Worm (Caenorhabditis elegans): ENCODE results near the gene cox-18.
A peak's percentile ranks its signal among the peaks of the same experiment; 100 is the strongest.

Gene cox-18

ce11 chrIV:1127852-1128251 lies 30.6 kb downstream of the cox-18 start:
- no peak for TF ChIP-seq nhr-11 (tag; optimal IDR thresholded peaks at IDR 0.05)
- TF ChIP-seq nhr-76 (tag; optimal IDR thresholded peaks at IDR 0.05) = no peak
- no peak for TF ChIP-seq unc-62 (GFP tag; optimal IDR thresholded peaks at IDR 0.05)
- TF ChIP-seq tbx-2 (tag; optimal IDR thresholded peaks at IDR 0.05) = no peak
- no peak for TF ChIP-seq ama-1 (optimal IDR thresholded peaks at IDR 0.05)
- TF ChIP-seq ceh-9 (tag; optimal IDR thresholded peaks at IDR 0.05) = no peak
- TF ChIP-seq daf-12 (tag; optimal IDR thresholded peaks at IDR 0.05) = no peak
- no peak for TF ChIP-seq ceh-28 (tag; optimal IDR thresholded peaks at IDR 0.05)
- TF ChIP-seq elt-2 (tag; optimal IDR thresholded peaks at IDR 0.05) = no peak
- no peak for TF ChIP-seq egl-27 (tag; optimal IDR thresholded peaks at IDR 0.05)
- TF ChIP-seq aly-2 (tag; optimal IDR thresholded peaks at IDR 0.05) = no peak
- TF ChIP-seq nhr-77 (tag; optimal IDR thresholded peaks at IDR 0.05) = no peak
- TF ChIP-seq nhr-28 (tag; optimal IDR thresholded peaks at IDR 0.05) = no peak
- TF ChIP-seq nhr-25 (tag; optimal IDR thresholded peaks at IDR 0.05) = no peak
- no peak for TF ChIP-seq ceh-16 (tag; optimal IDR thresholded peaks at IDR 0.05)
- TF ChIP-seq fkh-2 (tag; optimal IDR thresholded peaks at IDR 0.05) = no peak

ce11 chrIV:1136658-1137057 lies 39.4 kb downstream of the cox-18 start, which contains the start of gene C44B12.6:
C44B12.6 (minus strand) TSS chrIV:1136758.
- no peak for TF ChIP-seq tbx-2 (tag; optimal IDR thresholded peaks at IDR 0.05)
- TF ChIP-seq ztf-4 (tag; optimal IDR thresholded peaks at IDR 0.05) = no peak
- no peak for TF ChIP-seq unc-62 (GFP tag; optimal IDR thresholded peaks at IDR 0.05)
- no peak for TF ChIP-seq nhr-11 (tag; optimal IDR thresholded peaks at IDR 0.05)

ce11 chrIV:1147594-1147993 lies 50.3 kb downstream of the cox-18 start:
- TF ChIP-seq elt-1 (tag; optimal IDR thresholded peaks at IDR 0.05) (no peak), skn-1 (tag; optimal IDR thresholded peaks at IDR 0.05) (no peak), unc-62 (GFP tag; optimal IDR thresholded peaks at IDR 0.05) (no peak), tbx-2 (tag; optimal IDR thresholded peaks at IDR 0.05) (no peak), pha-4 (tag; optimal IDR thresholded peaks at IDR 0.05) (peak; percentile 60), elt-2 (tag; optimal IDR thresholded peaks at IDR 0.05) (peak; percentile 90), nhr-11 (tag; optimal IDR thresholded peaks at IDR 0.05) (no peak), pqm-1 (tag; optimal IDR thresholded peaks at IDR 0.05) (peak; percentile 92)

- no peak for TF ChIP-seq nhr-67 (tag; optimal IDR thresholded peaks at IDR 0.05)
- no peak for TF ChIP-seq mdl-1 (tag; optimal IDR thresholded peaks at IDR 0.05)
- TF ChIP-seq pqm-1 (tag; optimal IDR thresholded peaks at IDR 0.05) = peak; percentile 53
- no peak for TF ChIP-seq nhr-43 (tag; optimal IDR thresholded peaks at IDR 0.05; ENCODE audit: poor library complexity, severe bottlenecking)
- no peak for TF ChIP-seq ceh-82 (tag; optimal IDR thresholded peaks at IDR 0.05)
- no peak for TF ChIP-seq snpc-4 (tag; optimal IDR thresholded peaks at IDR 0.05)
- TF ChIP-seq lsy-12 (tag; optimal IDR thresholded peaks at IDR 0.05) = no peak
- no peak for TF ChIP-seq fkh-2 (tag; optimal IDR thresholded peaks at IDR 0.05)
- peak; percentile 21 for TF ChIP-seq pha-4 (tag; optimal IDR thresholded peaks at IDR 0.05)
- no peak for TF ChIP-seq nhr-23 (tag; optimal IDR thresholded peaks at IDR 0.05)
- TF ChIP-seq fkh-10 (GFP tag; optimal IDR thresholded peaks at IDR 0.05) = no peak
- TF ChIP-seq elt-2 (tag; optimal IDR thresholded peaks at IDR 0.05) = peak; percentile 75
- no peak for TF ChIP-seq nhr-76 (tag; optimal IDR thresholded peaks at IDR 0.05)
- TF ChIP-seq eor-1 (tag; optimal IDR thresholded peaks at IDR 0.05) = no peak
- no peak for TF ChIP-seq nhr-28 (tag; optimal IDR thresholded peaks at IDR 0.05)
- TF ChIP-seq unc-62 (GFP tag; optimal IDR thresholded peaks at IDR 0.05) = no peak
- TF ChIP-seq zag-1 (tag; optimal IDR thresholded peaks at IDR 0.05) = no peak
- no peak for TF ChIP-seq egl-27 (tag; optimal IDR thresholded peaks at IDR 0.05)
- no peak for TF ChIP-seq mml-1 (tag; optimal IDR thresholded peaks at IDR 0.05)
- no peak for TF ChIP-seq ceh-28 (tag; optimal IDR thresholded peaks at IDR 0.05)
- no peak for TF ChIP-seq tbx-2 (tag; optimal IDR thresholded peaks at IDR 0.05)
- TF ChIP-seq nhr-12 (tag; optimal IDR thresholded peaks at IDR 0.05) = no peak
- TF ChIP-seq lin-15B (tag; optimal IDR thresholded peaks at IDR 0.05) = no peak
- TF ChIP-seq lin-39 (tag; optimal IDR thresholded peaks at IDR 0.05) = no peak
- no peak for TF ChIP-seq R02D3.7 (tag; optimal IDR thresholded peaks at IDR 0.05)
- no peak for TF ChIP-seq nhr-11 (tag; optimal IDR thresholded peaks at IDR 0.05)
These were observed 51.3 kb downstream of the cox-18 start for ce11 chrIV:1148425-1149151.
